Worm (Caenorhabditis elegans): ENCODE results near the gene T28F3.9.

T28F3.9 gene

DNA sequence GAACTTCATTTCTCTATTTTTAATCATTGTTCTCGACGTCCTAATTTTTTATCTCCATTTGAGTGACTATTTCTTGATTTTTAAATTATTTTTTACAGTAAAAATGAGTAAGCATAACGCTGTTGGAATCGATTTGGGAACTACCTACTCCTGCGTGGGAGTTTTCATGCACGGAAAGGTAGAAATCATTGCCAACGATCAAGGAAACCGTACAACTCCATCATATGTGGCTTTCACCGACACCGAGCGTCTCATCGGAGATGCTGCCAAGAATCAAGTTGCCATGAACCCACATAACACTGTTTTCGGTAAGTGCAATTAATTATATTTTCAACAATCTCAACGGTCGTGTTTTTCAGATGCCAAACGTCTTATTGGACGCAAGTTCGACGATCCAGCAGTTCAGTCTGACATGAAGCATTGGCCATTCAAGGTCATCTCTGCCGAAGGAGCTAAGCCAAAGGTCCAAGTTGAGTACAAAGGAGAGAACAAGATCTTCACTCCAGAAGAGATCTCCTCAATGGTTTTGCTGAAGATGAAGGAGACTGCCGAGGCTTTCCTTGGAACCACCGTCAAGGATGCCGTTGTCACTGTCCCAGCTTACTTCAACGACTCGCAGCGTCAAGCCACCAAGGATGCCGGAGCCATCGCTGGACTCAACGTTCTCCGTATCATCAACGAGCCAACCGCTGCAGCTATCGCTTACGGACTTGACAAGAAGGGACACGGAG lies 29.3 kb upstream of the T28F3.9 start, which contains the start of gene hsp-1:
TSS of gene hsp-1 (plus strand) at position 99 of the 731 bp plus-strand sequence.
- TF ChIP-seq klf-2 (GFP tag; conservative IDR thresholded peaks at IDR 0.05) (no peak), tab-1 (GFP tag; IDR thresholded peaks at IDR 0.05) (peak; percentile 35; the same call in 1 of the 2 replicates)

DNA sequence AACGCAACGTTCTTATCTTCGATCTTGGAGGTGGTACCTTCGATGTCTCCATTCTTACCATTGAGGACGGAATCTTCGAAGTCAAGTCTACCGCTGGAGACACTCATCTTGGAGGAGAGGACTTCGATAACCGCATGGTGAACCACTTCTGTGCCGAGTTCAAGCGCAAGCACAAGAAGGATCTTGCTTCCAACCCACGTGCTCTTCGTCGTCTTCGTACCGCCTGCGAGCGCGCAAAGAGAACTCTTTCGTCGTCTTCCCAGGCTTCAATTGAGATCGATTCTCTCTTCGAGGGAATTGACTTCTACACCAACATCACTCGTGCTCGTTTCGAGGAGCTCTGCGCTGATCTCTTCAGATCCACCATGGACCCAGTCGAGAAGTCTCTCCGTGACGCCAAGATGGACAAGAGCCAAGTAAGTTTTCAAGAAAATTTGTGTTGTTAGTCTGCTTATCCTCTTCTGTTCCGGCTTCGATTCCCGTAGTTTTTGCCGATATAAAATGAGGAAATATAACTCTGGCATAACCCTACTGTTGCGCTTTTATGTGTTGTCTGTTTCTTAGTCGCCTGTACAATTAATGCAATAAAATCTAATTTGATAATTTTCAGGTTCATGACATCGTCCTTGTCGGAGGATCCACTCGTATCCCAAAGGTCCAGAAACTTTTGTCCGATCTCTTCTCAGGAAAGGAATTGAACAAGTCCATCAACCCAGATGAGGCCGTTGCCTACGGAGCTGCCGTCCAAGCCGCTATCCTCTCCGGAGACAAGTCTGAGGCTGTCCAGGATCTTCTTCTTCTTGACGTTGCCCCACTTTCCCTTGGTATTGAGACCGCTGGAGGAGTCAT lies 28.5 kb upstream of the T28F3.9 start:
- no peak for TF ChIP-seq T22C8.4 (GFP tag; IDR thresholded peaks at IDR 0.05)
- TF ChIP-seq cog-1 (tag; optimal IDR thresholded peaks at IDR 0.05), result no peak
- no peak for TF ChIP-seq med-1 (GFP tag; optimal IDR thresholded peaks at IDR 0.05; ENCODE audit: insufficient read depth)
- no peak for TF ChIP-seq flt-1 (GFP tag; IDR thresholded peaks at IDR 0.05)
- no peak for TF ChIP-seq ztf-23 (GFP tag; IDR thresholded peaks at IDR 0.05)
- no peak for TF ChIP-seq tab-1 (GFP tag; IDR thresholded peaks at IDR 0.05)
- no peak for TF ChIP-seq ztf-29 (GFP tag; IDR thresholded peaks at IDR 0.05)
- no peak for TF ChIP-seq ref-1 (GFP tag; conservative IDR thresholded peaks at IDR 0.05)
- TF ChIP-seq klf-2 (GFP tag; conservative IDR thresholded peaks at IDR 0.05), result no peak

DNA sequence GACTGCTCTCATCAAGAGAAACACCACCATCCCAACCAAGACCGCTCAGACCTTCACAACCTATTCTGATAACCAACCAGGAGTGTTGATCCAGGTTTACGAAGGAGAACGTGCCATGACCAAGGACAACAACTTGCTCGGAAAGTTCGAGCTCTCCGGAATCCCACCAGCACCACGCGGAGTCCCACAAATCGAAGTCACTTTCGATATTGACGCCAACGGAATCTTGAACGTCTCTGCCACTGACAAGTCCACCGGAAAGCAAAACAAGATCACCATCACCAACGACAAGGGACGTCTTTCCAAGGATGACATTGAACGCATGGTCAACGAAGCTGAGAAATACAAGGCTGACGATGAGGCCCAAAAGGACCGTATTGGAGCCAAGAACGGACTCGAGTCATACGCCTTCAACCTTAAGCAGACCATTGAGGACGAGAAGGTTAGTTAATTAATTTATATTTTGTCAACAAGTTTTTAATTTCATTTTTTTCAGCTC lies 27.8 kb upstream of the T28F3.9 start:
- TF ChIP-seq klf-2 (GFP tag; conservative IDR thresholded peaks at IDR 0.05), result no peak
- TF ChIP-seq tab-1 (GFP tag; IDR thresholded peaks at IDR 0.05), result no peak
- TF ChIP-seq ztf-23 (GFP tag; IDR thresholded peaks at IDR 0.05), result no peak
- no peak for TF ChIP-seq flt-1 (GFP tag; IDR thresholded peaks at IDR 0.05)
- no peak for TF ChIP-seq cog-1 (tag; optimal IDR thresholded peaks at IDR 0.05)

DNA sequence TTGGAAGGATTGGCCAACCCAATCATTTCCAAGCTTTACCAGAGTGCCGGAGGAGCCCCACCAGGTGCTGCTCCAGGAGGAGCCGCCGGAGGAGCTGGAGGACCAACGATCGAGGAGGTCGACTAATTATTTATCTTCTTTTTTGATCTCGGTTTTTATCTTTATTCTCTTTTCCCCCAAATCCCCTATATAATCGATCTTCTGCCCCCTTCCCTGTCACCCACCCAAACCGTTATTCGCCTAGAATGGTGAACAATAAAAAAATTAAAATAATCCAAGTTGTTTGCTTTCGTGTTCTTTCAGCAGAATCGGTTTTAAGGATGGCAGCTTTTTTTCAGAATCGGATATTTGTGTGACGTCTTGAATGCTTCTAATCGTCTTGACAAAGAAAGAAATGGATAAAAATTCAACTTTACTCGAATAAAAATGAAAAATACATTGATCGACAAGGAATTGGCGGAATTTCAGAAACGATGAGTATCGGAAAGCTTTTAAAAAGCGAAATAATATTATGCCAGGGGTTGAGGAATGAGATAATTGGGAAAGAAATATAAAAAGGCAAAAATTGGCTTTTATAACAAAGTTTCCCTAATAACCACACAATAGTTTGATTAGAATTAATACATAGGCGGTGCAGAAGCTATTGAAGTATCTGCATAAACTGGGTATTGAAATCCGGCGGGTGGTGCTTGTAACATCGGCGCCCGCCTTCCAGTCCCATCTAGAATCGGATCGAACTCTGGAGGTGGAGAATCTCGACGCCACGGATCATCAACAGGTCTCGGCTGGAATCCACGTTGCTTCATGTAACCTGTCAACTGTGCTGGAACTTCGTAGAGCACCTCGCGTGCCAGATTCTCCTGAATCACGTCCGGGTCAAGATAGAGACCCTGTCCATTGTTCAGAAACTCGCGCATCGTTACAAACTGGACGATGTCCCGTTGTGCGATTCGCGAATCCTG lies 27.0 kb upstream of the T28F3.9 start:
- TF ChIP-seq med-1 (GFP tag; optimal IDR thresholded peaks at IDR 0.05; ENCODE audit: insufficient read depth) (no peak), flt-1 (GFP tag; IDR thresholded peaks at IDR 0.05) (no peak), cog-1 (tag; optimal IDR thresholded peaks at IDR 0.05) (no peak), ztf-23 (GFP tag; IDR thresholded peaks at IDR 0.05) (no peak)

DNA sequence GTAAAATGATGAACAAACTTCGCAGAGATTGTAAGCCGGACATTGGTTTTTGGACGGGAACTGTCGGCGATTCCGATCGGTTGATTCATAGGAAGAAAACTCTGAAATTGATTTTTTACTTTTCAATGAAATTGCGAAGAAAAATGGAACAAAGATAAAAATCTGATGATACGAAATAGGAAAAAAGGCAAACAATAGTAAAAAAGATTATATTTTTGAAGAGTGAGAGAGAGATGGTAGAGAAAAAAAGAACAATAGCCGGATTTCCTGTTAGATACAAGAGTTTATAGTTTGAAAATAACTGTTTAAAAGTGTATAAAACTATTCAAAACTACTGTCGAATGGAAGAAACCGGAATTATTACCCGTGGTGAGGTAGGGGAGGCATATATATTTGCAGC lies 24.2 kb upstream of the T28F3.9 start, which contains the start of gene nra-1:
TSS of gene nra-1 (minus strand) at position 101 of the 400 bp plus-strand sequence.
- TF ChIP-seq ztf-23 (GFP tag; IDR thresholded peaks at IDR 0.05) (no peak), med-1 (GFP tag; optimal IDR thresholded peaks at IDR 0.05; ENCODE audit: insufficient read depth) (no peak), cog-1 (tag; optimal IDR thresholded peaks at IDR 0.05) (no peak), ztf-29 (GFP tag; IDR thresholded peaks at IDR 0.05) (no peak), T22C8.4 (GFP tag; IDR thresholded peaks at IDR 0.05) (no peak), flt-1 (GFP tag; IDR thresholded peaks at IDR 0.05) (no peak), tab-1 (GFP tag; IDR thresholded peaks at IDR 0.05) (no peak), klf-2 (GFP tag; conservative IDR thresholded peaks at IDR 0.05) (no peak), ref-1 (GFP tag; conservative IDR thresholded peaks at IDR 0.05) (no peak)

DNA sequence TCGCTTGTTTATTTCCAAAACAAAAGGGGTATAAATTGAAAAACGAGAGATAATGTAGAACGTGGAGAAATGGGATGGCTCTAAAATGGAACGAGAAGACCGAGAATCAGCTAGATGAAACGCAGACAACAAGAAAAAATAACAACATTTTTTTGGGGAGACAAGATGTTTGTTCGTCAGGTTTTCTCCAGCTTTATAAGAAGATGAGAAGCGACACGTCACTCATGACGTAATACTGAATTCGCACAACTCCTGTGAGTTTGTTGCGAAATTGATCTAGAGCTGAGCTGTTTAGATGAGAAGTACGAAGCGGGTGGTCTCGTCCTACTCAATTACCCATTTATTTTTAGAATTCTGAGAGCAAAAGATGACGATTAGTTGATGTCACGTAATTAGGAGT lies 23.0 kb upstream of the T28F3.9 start:
- TF ChIP-seq ref-1 (GFP tag; conservative IDR thresholded peaks at IDR 0.05) (no peak), med-1 (GFP tag; optimal IDR thresholded peaks at IDR 0.05; ENCODE audit: insufficient read depth) (no peak), tab-1 (GFP tag; IDR thresholded peaks at IDR 0.05) (no peak), cog-1 (tag; optimal IDR thresholded peaks at IDR 0.05) (no peak), ztf-23 (GFP tag; IDR thresholded peaks at IDR 0.05) (no peak), ztf-29 (GFP tag; IDR thresholded peaks at IDR 0.05) (no peak), klf-2 (GFP tag; conservative IDR thresholded peaks at IDR 0.05) (no peak), T22C8.4 (GFP tag; IDR thresholded peaks at IDR 0.05) (no peak), flt-1 (GFP tag; IDR thresholded peaks at IDR 0.05) (no peak)

DNA sequence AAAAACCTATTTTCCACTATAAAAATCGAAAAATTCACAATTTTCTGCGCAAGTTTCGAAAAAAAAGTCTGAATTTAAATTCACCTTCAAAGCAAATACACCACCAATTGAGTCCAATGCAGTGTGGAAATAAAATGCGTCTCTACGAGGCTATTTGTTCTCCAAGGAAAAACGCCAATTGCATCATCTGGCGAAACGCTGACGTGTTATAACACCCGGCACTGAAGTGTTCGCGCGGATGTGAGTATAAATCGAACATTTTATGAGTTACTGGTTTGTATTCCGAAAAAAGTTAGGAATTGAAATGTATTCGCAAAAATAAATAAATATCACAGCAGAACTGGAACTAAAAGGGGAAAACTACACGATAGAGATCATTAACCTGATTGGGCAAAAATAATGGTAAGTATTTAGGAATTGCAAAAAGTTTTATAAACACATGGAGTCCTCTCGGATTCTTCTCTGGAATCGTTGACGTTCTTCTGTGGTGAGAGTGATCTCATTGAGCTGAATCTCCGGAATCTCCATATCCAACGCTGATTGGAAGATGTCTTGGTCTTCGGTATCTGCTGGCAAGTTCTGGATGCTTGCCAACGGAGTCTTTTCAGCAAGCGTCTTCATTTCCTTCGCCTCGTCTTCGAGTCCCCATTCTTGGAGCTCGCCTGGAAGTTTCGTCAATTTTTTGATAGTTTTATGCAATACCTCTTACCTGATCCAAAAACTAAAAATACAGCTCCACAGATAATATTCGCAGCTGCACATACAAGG lies 20.2 kb upstream of the T28F3.9 start, which contains the start of gene zipt-7.1:
TSS of gene zipt-7.1 (minus strand) at position 232 of the 768 bp plus-strand sequence.
- TF ChIP-seq tab-1 (GFP tag; IDR thresholded peaks at IDR 0.05), result no peak
- TF ChIP-seq med-1 (GFP tag; optimal IDR thresholded peaks at IDR 0.05; ENCODE audit: insufficient read depth), result no peak
- no peak for TF ChIP-seq ztf-23 (GFP tag; IDR thresholded peaks at IDR 0.05)
- no peak for TF ChIP-seq ztf-29 (GFP tag; IDR thresholded peaks at IDR 0.05)
- TF ChIP-seq cog-1 (tag; optimal IDR thresholded peaks at IDR 0.05), result no peak
- no peak for TF ChIP-seq flt-1 (GFP tag; IDR thresholded peaks at IDR 0.05)
- no peak for TF ChIP-seq T22C8.4 (GFP tag; IDR thresholded peaks at IDR 0.05)
- TF ChIP-seq ref-1 (GFP tag; conservative IDR thresholded peaks at IDR 0.05), result no peak
- TF ChIP-seq klf-2 (GFP tag; conservative IDR thresholded peaks at IDR 0.05), result no peak

DNA sequence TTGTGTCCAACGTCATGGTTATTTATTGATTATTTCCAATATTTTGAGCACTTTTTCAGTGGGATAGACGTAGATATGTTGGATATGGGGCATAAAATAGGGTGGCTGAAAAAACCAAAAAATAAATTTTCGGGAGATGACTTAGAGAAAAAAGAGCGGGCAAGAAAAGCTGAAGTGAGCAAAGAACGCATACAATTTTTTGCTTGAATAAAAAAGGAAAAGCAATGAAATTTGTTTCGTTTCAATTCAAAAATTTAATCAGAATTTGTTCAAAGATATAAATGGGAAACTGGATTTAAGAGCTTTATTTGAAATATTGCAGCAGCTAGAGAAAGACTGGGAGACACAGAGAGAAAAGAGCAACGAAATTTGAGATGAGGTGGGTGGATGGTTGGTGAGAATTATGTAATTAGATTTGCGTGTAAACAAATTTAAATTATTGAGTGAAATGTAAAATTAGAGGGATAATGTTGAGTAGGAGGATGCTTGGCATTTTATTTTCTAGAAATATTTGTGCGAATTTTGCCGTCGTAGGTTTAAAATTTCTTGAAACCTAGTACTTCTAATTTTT lies 16.6 kb upstream of the T28F3.9 start, which contains the start of the genes T28F3.11 and slc-17.4:
TSS of gene T28F3.11 (minus strand) at position 51 of the 571 bp plus-strand sequence.
TSS of gene slc-17.4 (minus strand) at position 105 of the 571 bp plus-strand sequence.
- TF ChIP-seq T22C8.4 (GFP tag; IDR thresholded peaks at IDR 0.05), result no peak
- TF ChIP-seq med-1 (GFP tag; optimal IDR thresholded peaks at IDR 0.05; ENCODE audit: insufficient read depth), result no peak
- TF ChIP-seq ztf-23 (GFP tag; IDR thresholded peaks at IDR 0.05), result no peak
- no peak for TF ChIP-seq cog-1 (tag; optimal IDR thresholded peaks at IDR 0.05)
- no peak for TF ChIP-seq flt-1 (GFP tag; IDR thresholded peaks at IDR 0.05)
- TF ChIP-seq ref-1 (GFP tag; conservative IDR thresholded peaks at IDR 0.05), result no peak
- no peak for TF ChIP-seq ztf-29 (GFP tag; IDR thresholded peaks at IDR 0.05)
- TF ChIP-seq klf-2 (GFP tag; conservative IDR thresholded peaks at IDR 0.05), result no peak
- TF ChIP-seq tab-1 (GFP tag; IDR thresholded peaks at IDR 0.05), result no peak
